Worm (Caenorhabditis elegans) whole organism, L2 larva: Measurements from ENCODE around the gene srd-59.
A peak's percentile ranks its signal among the peaks of the same experiment; 100 is the strongest.

Experiments
- aly-2 ChIP-seq: fragments of 150-350 bp; optimal IDR thresholded peaks from 2 replicates; lab custom pipeline; 2014; ENCODE audit warnings: missing biosample characterization, missing genetic modification characterization
- sma-9 ChIP-seq, 2 experiments: fragments of 150-350 bp in 1 of 2; sonication (generic microtip) in 1 of 2; optimal IDR thresholded peaks; 2 replicates each; lab custom pipeline; 2014 to 2016; ENCODE audit warnings: missing genetic modification characterization in 2 of 2, mild to moderate bottlenecking in 1 of 2, missing biosample characterization in 1 of 2, missing compliant biosample characterization in 1 of 2, missing genetic modification reagents in 1 of 2, moderate library complexity in 1 of 2

DNA sequence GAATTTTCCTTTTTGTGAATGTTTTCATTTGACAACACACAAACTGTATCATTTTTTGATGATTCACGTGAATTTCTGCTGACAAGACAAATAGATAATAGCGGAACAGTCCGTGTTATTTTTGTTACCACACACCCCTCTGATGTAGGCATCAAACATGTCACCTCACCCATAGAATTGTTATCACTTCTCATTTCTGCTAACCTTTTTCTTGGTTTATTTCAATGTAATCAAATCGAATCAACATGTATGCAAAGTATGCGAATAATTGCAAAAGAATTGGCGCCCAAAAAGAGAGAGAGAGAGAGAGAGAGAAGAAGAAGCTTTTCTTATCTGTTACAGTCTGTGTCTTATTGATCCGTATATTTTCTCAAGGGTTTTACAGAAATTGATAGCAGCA lies 48.1 kb upstream of the srd-59 start:
- TF ChIP-seq aly-2 (no peak), sma-9 (GFP tag; optimal IDR thresholded peaks at IDR 0.05; lab: Kevin White, UChicago) (peak; percentile 60), sma-9 (tag; optimal IDR thresholded peaks at IDR 0.05; lab: Kevin White, UChicago) (no peak)
